Fruit fly (Drosophila melanogaster) whole organism, wandering third instar larva: ENCODE results near the gene dlg1.

ENCODE experiments used
- Abd-B ChIP-seq: fragments of >200 bp; optimal IDR thresholded peaks from 2 replicates; lab custom pipeline; 2017; ENCODE audit warnings: missing biosample characterization, missing genetic modification characterization
- CG32264 ChIP-seq: fragments of 200-800 bp; sonication (Bioruptor generic); optimal IDR thresholded peaks from 2 replicates; lab custom pipeline; 2016; ENCODE audit warnings: missing biosample characterization, missing genetic modification characterization
- CG9705 ChIP-seq: fragments of 200-800 bp; sonication (Bioruptor generic); optimal IDR thresholded peaks from 2 replicates; lab custom pipeline; 2018; ENCODE audit warnings: missing biosample characterization, mild to moderate bottlenecking, missing genetic modification characterization
- CrebA ChIP-seq: fragments of 200-800 bp; sonication (Bioruptor generic); optimal IDR thresholded peaks from 2 replicates; lab custom pipeline; 2016; ENCODE audit warnings: missing biosample characterization, mild to moderate bottlenecking, missing genetic modification characterization, borderline replicate concordance
- Dfd ChIP-seq: fragments of >200 bp; optimal IDR thresholded peaks from 2 replicates; lab custom pipeline; 2017; ENCODE audit warnings: missing biosample characterization, missing genetic modification characterization
- Dif ChIP-seq: fragments of 200-275, 200-300 bp; sonication (Bioruptor generic); optimal IDR thresholded peaks from 2 replicates; lab custom pipeline; 2018; ENCODE audit warnings: missing biosample characterization, missing genetic modification characterization; ENCODE audit not compliant: partially characterized antibody
- GATAd ChIP-seq: sonication (Bioruptor generic); optimal IDR thresholded peaks from 2 replicates; lab custom pipeline; 2016; ENCODE audit warnings: missing biosample characterization, missing genetic modification characterization
- HLH106 ChIP-seq: fragments of 200-800 bp; optimal IDR thresholded peaks from 3 replicates; lab custom pipeline; 2019; ENCODE audit warnings: missing biosample characterization, mild to moderate bottlenecking, missing genetic modification characterization, moderate library complexity
- Hnf4 ChIP-seq: fragments of 200-800 bp; sonication (Bioruptor generic); optimal IDR thresholded peaks from 2 replicates; lab custom pipeline; 2016; ENCODE audit warnings: missing biosample characterization, mild to moderate bottlenecking, missing genetic modification characterization
- Hr78 ChIP-seq: fragments of >200 bp; optimal IDR thresholded peaks from 2 replicates; lab custom pipeline; 2017; ENCODE audit warnings: missing biosample characterization, missing genetic modification characterization
- Hr83 ChIP-seq: fragments of 200-300 bp; sonication (Bioruptor generic); optimal IDR thresholded peaks from 2 replicates; lab custom pipeline; 2016; ENCODE audit warnings: missing biosample characterization, mild to moderate bottlenecking, missing genetic modification characterization, moderate library complexity; ENCODE audit not compliant: poor library complexity, severe bottlenecking
- Jra ChIP-seq: sonication (Bioruptor generic); optimal IDR thresholded peaks from 2 replicates; lab custom pipeline; 2016; ENCODE audit warnings: missing biosample characterization, missing genetic modification characterization
- N ChIP-seq: fragments of >200 bp; optimal IDR thresholded peaks from 2 replicates; lab custom pipeline; 2018; ENCODE audit warnings: missing biosample characterization, missing external identifiers, missing genetic modification characterization
- OdsH ChIP-seq: fragments of 200-800 bp; sonication (Bioruptor generic); optimal IDR thresholded peaks from 2 replicates; lab custom pipeline; 2016; ENCODE audit warnings: missing biosample characterization, mild to moderate bottlenecking, missing genetic modification characterization
- Rel ChIP-seq, 2 experiments: fragments of 200-800 bp; sonication (Bioruptor generic) in 1 of 2; optimal IDR thresholded peaks; 2 replicates in 1 of 2; 3 replicates in 1 of 2; lab custom pipeline; 2016 to 2019; ENCODE audit warnings: mild to moderate bottlenecking in 2 of 2, missing biosample characterization in 2 of 2, missing genetic modification characterization in 2 of 2, moderate library complexity in 1 of 2
- Sp1 ChIP-seq: fragments of 200-800 bp; sonication (Bioruptor generic); optimal IDR thresholded peaks from 3 replicates; lab custom pipeline; 2019; ENCODE audit warnings: missing biosample characterization, mild to moderate bottlenecking, missing genetic modification characterization, moderate library complexity
- br ChIP-seq: fragments of 200-800 bp; sonication (Bioruptor generic); optimal IDR thresholded peaks from 2 replicates; lab custom pipeline; 2016; ENCODE audit warnings: missing biosample characterization, missing genetic modification characterization
- brk ChIP-seq: fragments of 200-800 bp; sonication (Bioruptor generic); optimal IDR thresholded peaks from 2 replicates; lab custom pipeline; 2016; ENCODE audit warnings: missing biosample characterization, mild to moderate bottlenecking, missing genetic modification characterization
- dl ChIP-seq, 2 experiments: fragments of 175-275, 200-275 bp in 1 of 2; fragments of 200-275 bp in 1 of 2; sonication (Bioruptor generic); optimal IDR thresholded peaks; lab custom pipeline; 2018; ENCODE audit warnings: mild to moderate bottlenecking in 2 of 2, missing biosample characterization in 2 of 2, missing genetic modification characterization in 2 of 2, moderate library complexity in 2 of 2; ENCODE audit not compliant: partially characterized antibody in 2 of 2, insufficient read depth in 1 of 2
- dmrt93B ChIP-seq: fragments of 200-800 bp; sonication (Bioruptor generic); optimal IDR thresholded peaks from 2 replicates; lab custom pipeline; 2018; ENCODE audit warnings: missing biosample characterization, mild to moderate bottlenecking, missing genetic modification characterization
- ey ChIP-seq: fragments of 200-800 bp; sonication (Bioruptor generic); optimal IDR thresholded peaks from 2 replicates; lab custom pipeline; 2016; ENCODE audit warnings: missing biosample characterization, missing genetic modification characterization
- foxo ChIP-seq, 2 experiments: fragments of 200-800 bp; sonication (Bioruptor generic); optimal IDR thresholded peaks; 2 replicates in 1 of 2; 3 replicates in 1 of 2; lab custom pipeline; 2016 to 2017; ENCODE audit warnings: missing biosample characterization in 2 of 2, missing genetic modification characterization in 2 of 2
- fru ChIP-seq: fragments of 200-800 bp; sonication (Bioruptor generic); optimal IDR thresholded peaks from 3 replicates; lab custom pipeline; 2016; ENCODE audit warnings: missing biosample characterization, mild to moderate bottlenecking, missing genetic modification characterization
- h ChIP-seq: fragments of 200-800 bp; sonication (Bioruptor generic); optimal IDR thresholded peaks from 3 replicates; lab custom pipeline; 2016; ENCODE audit warnings: missing biosample characterization, mild to moderate bottlenecking, missing genetic modification characterization
- jim ChIP-seq: fragments of 175-275, 200-325 bp; sonication (Bioruptor generic); optimal IDR thresholded peaks from 2 replicates; lab custom pipeline; 2016; ENCODE audit warnings: missing biosample characterization, mild to moderate bottlenecking, missing genetic modification characterization
- pan ChIP-seq: fragments of >200 bp; optimal IDR thresholded peaks from 2 replicates; lab custom pipeline; 2017
- psq ChIP-seq: fragments of 200-800 bp; sonication (Bioruptor generic); optimal IDR thresholded peaks from 3 replicates; lab custom pipeline; 2017; ENCODE audit warnings: missing biosample characterization, mild to moderate bottlenecking, missing genetic modification characterization, moderate library complexity
- rgr ChIP-seq: fragments of 200-800 bp; sonication (Bioruptor generic); optimal IDR thresholded peaks from 3 replicates; lab custom pipeline; 2016; ENCODE audit warnings: missing biosample characterization, mild to moderate bottlenecking, missing genetic modification characterization
- sage ChIP-seq: fragments of 200-800 bp; sonication (Bioruptor generic); optimal IDR thresholded peaks from 2 replicates; lab custom pipeline; 2016; ENCODE audit warnings: missing biosample characterization, mild to moderate bottlenecking, missing genetic modification characterization
- sv ChIP-seq: fragments of 200-800 bp; sonication (Bioruptor generic); optimal IDR thresholded peaks from 3 replicates; lab custom pipeline; 2016; ENCODE audit warnings: missing biosample characterization, missing genetic modification characterization
- usp ChIP-seq: fragments of >200 bp; optimal IDR thresholded peaks from 2 replicates; lab custom pipeline; 2017; ENCODE audit warnings: missing biosample characterization, missing genetic modification characterization

Gene dlg1

DNA sequence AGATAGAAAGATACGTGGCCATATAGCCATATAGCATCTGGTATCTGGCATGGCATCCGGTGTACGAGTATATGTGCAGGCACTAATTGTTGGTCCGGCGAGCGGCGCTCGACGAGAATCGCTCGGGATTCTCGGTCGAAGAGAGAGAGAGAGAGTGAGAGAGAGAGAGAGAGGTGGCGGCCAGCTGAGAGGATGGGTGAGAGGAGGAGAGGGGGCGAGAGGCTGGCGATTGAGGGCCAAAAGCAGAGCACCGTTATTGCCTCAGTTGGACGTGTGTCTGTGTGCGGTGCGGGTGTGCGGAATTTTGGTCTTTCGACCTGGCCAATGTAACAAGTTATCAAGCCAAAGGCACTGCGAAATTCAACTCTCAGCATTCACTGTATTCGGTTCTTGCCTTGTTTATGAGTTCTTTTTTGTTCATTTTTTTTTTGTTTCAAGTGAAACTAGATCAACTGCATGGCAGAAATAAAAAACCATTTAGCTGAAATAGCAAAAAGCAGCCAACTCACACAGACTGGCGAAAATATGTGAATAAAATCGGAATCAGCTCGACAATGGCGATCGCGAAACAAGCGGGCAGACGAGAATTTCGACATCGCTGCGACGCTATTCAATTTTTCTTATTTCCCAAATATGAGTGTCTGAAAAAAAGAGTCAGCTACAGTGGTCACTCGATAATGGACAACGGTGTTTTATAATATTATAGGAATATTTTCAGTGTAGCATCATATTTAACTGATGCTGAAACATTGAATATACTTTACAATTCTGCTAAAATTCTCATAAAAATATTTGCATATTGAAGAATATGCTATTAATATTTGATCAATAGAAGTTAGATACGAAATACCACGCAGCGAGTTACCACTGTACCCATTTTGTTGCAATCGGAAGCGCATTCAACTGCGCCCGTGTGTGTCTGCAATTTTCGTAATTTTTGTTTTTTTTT lies 3.6 kb downstream of the dlg1 start:
- TF ChIP-seq HLH106 (tag; lab: Kevin White, UChicago), result peak; percentile 24
- TF ChIP-seq Jra (GFP tag; lab: Kevin White, UChicago), result no peak

- TF ChIP-seq foxo (GFP tag; optimal IDR thresholded peaks at IDR 0.05; lab: Kevin White, UChicago) (no peak), dmrt93B (GFP tag; lab: Kevin White, UChicago) (no peak), Abd-B (GFP tag; lab: Kevin White, UChicago) (no peak), Rel (GFP tag; optimal IDR thresholded peaks at IDR 0.05; lab: Kevin White, UChicago) (no peak), Rel (tag; optimal IDR thresholded peaks at IDR 0.05; lab: Kevin White, UChicago) (no peak), usp (GFP tag; lab: Kevin White, UChicago) (no peak), h (GFP tag; lab: Kevin White, UChicago) (no peak), CG9705 (no peak), GATAd (GFP tag; lab: Kevin White, UChicago) (no peak), Sp1 (GFP tag; lab: Kevin White, UChicago) (no peak), sage (GFP tag; lab: Kevin White, UChicago) (no peak), ey (GFP tag; lab: Kevin White, UChicago) (no peak), Dfd (GFP tag; lab: Kevin White, UChicago) (no peak), OdsH (no peak), psq (GFP tag; lab: Kevin White, UChicago) (no peak), sv (GFP tag; lab: Kevin White, UChicago) (no peak), CrebA (GFP tag; lab: Kevin White, UChicago) (no peak), rgr (no peak), Hr83 (GFP tag; lab: Kevin White, UChicago) (no peak)
Observed at dm6 chrX:11374320-11374719, 4.9 kb downstream of the dlg1 start.

dm6 chrX:11378388-11378787 lies 8.9 kb downstream of the dlg1 start:
- no peak for TF ChIP-seq brk
- no peak for TF ChIP-seq usp (GFP tag; lab: Kevin White, UChicago)
- no peak for TF ChIP-seq GATAd (GFP tag; lab: Kevin White, UChicago)
- no peak for TF ChIP-seq sage (GFP tag; lab: Kevin White, UChicago)
- TF ChIP-seq dl (GFP tag; optimal IDR thresholded peaks at IDR 0.05; lab: Kevin White, UChicago; ENCODE audit: insufficient read depth in 1 of 2, partially characterized antibody in 2 of 2), result no peak
- TF ChIP-seq ey (GFP tag; lab: Kevin White, UChicago), result no peak
- no peak for TF ChIP-seq CG32264 (GFP tag; lab: Kevin White, UChicago)
- TF ChIP-seq jim (GFP tag; lab: Kevin White, UChicago), result no peak
- TF ChIP-seq Hr78, result no peak
- no peak for TF ChIP-seq h (GFP tag; lab: Kevin White, UChicago)
- no peak for TF ChIP-seq pan
- no peak for TF ChIP-seq OdsH
- TF ChIP-seq foxo (GFP tag; optimal IDR thresholded peaks at IDR 0.05; lab: Kevin White, UChicago), result no peak
- TF ChIP-seq Rel (GFP tag; optimal IDR thresholded peaks at IDR 0.05; lab: Kevin White, UChicago), result no peak
- no peak for TF ChIP-seq Rel (tag; optimal IDR thresholded peaks at IDR 0.05; lab: Kevin White, UChicago)
- no peak for TF ChIP-seq psq (GFP tag; lab: Kevin White, UChicago)
- TF ChIP-seq dmrt93B (GFP tag; lab: Kevin White, UChicago), result no peak
- no peak for TF ChIP-seq fru
- no peak for TF ChIP-seq Sp1 (GFP tag; lab: Kevin White, UChicago)
- TF ChIP-seq Dif (GFP tag; lab: Kevin White, UChicago), result no peak
- no peak for TF ChIP-seq rgr

- no peak for TF ChIP-seq br (GFP tag; lab: Kevin White, UChicago)
- TF ChIP-seq jim (GFP tag; lab: Kevin White, UChicago), result no peak
- TF ChIP-seq GATAd (GFP tag; lab: Kevin White, UChicago), result no peak
- peak; percentile 3 for TF ChIP-seq fru
- no peak for TF ChIP-seq Dfd (GFP tag; lab: Kevin White, UChicago)
- no peak for TF ChIP-seq N (GFP tag; lab: Kevin White, UChicago)
- TF ChIP-seq h (GFP tag; lab: Kevin White, UChicago), result no peak
- TF ChIP-seq Hnf4 (GFP tag; lab: Kevin White, UChicago), result no peak
- peak in 1 of 2 experiments; percentile 16 for TF ChIP-seq foxo (GFP tag; optimal IDR thresholded peaks at IDR 0.05; lab: Kevin White, UChicago)
- TF ChIP-seq HLH106 (tag; lab: Kevin White, UChicago), result peak; percentile 26
- peak; percentile 17 for TF ChIP-seq Sp1 (GFP tag; lab: Kevin White, UChicago)
- no peak for TF ChIP-seq Dif (GFP tag; lab: Kevin White, UChicago)
Observed at dm6 chrX:11379139-11379538, 9.7 kb downstream of the dlg1 start.
